Worm (Caenorhabditis elegans): ENCODE results near the gene Y26G10.6.

DNA sequence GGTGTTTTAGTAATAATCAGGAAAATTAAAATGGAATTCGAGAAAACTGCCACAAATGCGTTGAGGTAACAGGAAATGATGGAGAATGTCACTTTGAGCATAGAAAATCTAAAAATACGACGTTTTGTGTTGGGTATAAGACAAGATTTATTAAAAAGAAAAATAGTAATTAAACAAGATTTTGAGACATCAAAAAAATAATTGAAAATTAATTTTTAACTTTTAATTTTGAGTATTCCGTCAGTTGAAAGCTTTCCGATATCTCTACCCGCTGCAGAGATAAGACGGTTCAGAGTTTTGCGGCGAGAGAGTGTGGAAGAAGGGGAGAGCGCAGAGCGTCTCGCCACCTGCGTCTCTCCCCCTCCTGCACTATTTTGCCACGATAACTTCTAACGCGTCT lies 26.4 kb upstream of the Y26G10.6 start, which contains the start of gene str-93:
- TF ChIP-seq Y67H2A.10 (GFP tag; conservative IDR thresholded peaks at IDR 0.05) = no peak
- TF ChIP-seq hrde-1 (tag; optimal IDR thresholded peaks at IDR 0.05; ENCODE audit: borderline replicate concordance) = no peak
- no peak for TF ChIP-seq mes-4 (tag; optimal IDR thresholded peaks at IDR 0.05)
- no peak for TF ChIP-seq egl-18 (GFP tag; IDR thresholded peaks at IDR 0.05)
- no peak for TF ChIP-seq snpc-4 (GFP tag; optimal IDR thresholded peaks at IDR 0.05)
- no peak for TF ChIP-seq snpc-4 (tag; optimal IDR thresholded peaks at IDR 0.05)
- TF ChIP-seq snpc-1.3 (tag; optimal IDR thresholded peaks at IDR 0.05; ENCODE audit: insufficient read depth) = no peak
- TF ChIP-seq Y79H2A.3 (GFP tag; conservative IDR thresholded peaks at IDR 0.05) = no peak
